Fruit fly (Drosophila melanogaster) whole organism, embryonic: ENCODE data around the gene CG12521.

Source experiments
- CG17361 ChIP-seq: fragments of 200-800 bp; sonication (Bioruptor generic); IDR thresholded peaks from 3 replicates; pipeline ENCODE4 v1.3.6; 2022; ENCODE audit warnings: missing biosample characterization, missing genetic modification characterization
- Gug ChIP-seq: fragments of 200-800 bp; sonication (Bioruptor generic); IDR thresholded peaks from 4 replicates; pipeline ENCODE4 v1.3.6; 2022; ENCODE audit warnings: missing biosample characterization, missing genetic modification characterization
- Lpt ChIP-seq: fragments of >200 bp; optimal IDR thresholded peaks from 2 replicates; lab custom pipeline; 2018; ENCODE audit warnings: missing biosample characterization, missing genetic modification characterization
- NC2α ChIP-seq: fragments of 200-800 bp; sonication (Bioruptor generic); optimal IDR thresholded peaks from 2 replicates; lab custom pipeline; 2016; ENCODE audit warnings: missing biosample characterization, missing genetic modification characterization
- Oli ChIP-seq: fragments of 200-800 bp; sonication (Bioruptor generic); optimal IDR thresholded peaks from 2 replicates; lab custom pipeline; 2018; ENCODE audit warnings: missing biosample characterization, mild to moderate bottlenecking, missing genetic modification characterization, moderate library complexity
- wek ChIP-seq: fragments of 200-800 bp; sonication (Bioruptor generic); optimal IDR thresholded peaks from 3 replicates; lab custom pipeline; 2018; ENCODE audit warnings: missing biosample characterization, mild to moderate bottlenecking, missing genetic modification characterization, moderate library complexity
- wor ChIP-seq: fragments of 200-800 bp; sonication (Bioruptor generic); IDR thresholded peaks from 2 replicates; pipeline ENCODE4 v1.3.6; 2022; ENCODE audit warnings: missing biosample characterization, missing genetic modification characterization

DNA sequence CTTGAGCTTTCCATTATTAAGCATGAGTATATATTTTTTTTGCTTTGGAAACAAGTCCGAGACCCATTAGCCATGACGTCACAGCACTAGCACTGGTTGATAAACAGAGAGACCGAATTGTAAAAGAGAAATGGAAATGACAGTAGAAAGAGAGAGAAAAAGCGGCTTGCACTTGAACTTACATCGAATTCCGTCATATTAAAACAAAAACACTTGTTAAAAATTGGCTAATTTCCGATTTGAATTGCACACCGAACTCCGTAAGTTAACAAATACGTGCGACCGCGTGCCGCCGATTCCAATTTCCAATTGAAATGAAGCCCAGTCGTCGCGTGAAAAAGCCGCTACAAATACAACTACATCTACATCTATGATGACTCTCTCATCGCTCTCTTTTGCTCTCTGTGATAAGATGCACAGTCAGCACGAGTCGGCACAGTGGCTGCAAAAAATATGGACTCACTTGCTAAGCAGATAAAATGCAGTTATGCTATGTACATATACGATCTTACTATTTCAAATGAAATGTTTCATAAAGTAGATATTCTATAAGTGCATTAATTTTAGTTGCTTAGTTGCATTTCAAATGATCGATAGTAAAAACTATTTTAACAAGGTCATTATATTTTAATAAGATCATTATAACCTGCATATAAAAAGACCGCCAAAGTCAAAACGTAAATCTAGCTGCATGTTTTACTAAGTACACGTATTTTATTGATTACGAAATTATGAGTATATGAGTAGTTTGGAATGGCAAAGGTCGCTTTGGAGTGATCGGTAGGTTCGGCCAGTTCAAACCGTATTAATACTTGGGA is 27.8 kb downstream of the CG12521 start:
- TF ChIP-seq wek (GFP tag; lab: Kevin White, UChicago): peak; percentile 18
- TF ChIP-seq Lpt: no peak
- no peak for TF ChIP-seq wor (GFP tag; lab: Robert Waterston, UW)
- no peak for TF ChIP-seq CG17361 (GFP tag; lab: Robert Waterston, UW)
- peak; percentile 17 for TF ChIP-seq Oli (tag; lab: Kevin White, UChicago)
- no peak for TF ChIP-seq NC2α
- TF ChIP-seq Gug (GFP tag; lab: Robert Waterston, UW): peak; percentile 29; the same call in 1 of the 4 replicates
